Fruit fly (Drosophila melanogaster): ENCODE data around the gene CG4884.

CG4884 gene

dm6 chr3R:27987329-27987728, 28.3 kb upstream of the CG4884 start (continued):
- TF ChIP-seq hbn (GFP tag; IDR thresholded peaks at IDR 0.05; ENCODE audit: partially characterized antibody) (no peak), Dad (GFP tag; optimal IDR thresholded peaks at IDR 0.05) (no peak), CG7357 (GFP tag; IDR thresholded peaks at IDR 0.05) (peak; percentile 39; the same call in 1 of the 3 replicates), her (GFP tag; optimal IDR thresholded peaks at IDR 0.05) (no peak), Hr3 (GFP tag; optimal IDR thresholded peaks at IDR 0.05) (peak; percentile 29), oc (tag; optimal IDR thresholded peaks at IDR 0.05) (peak; percentile 11), Atf-2 (GFP tag; optimal IDR thresholded peaks at IDR 0.05) (no peak), CG6813 (GFP tag; optimal IDR thresholded peaks at IDR 0.05) (no peak), Ets97D (GFP tag; optimal IDR thresholded peaks at IDR 0.05) (no peak), CG10462 (GFP tag; optimal IDR thresholded peaks at IDR 0.05) (peak; percentile 2), crol (GFP tag; IDR thresholded peaks at IDR 0.05) (no peak), bab2 (GFP tag; optimal IDR thresholded peaks at IDR 0.05) (peak; percentile 19), CG1024 (GFP tag; IDR thresholded peaks at IDR 0.05) (no peak), CG14860 (GFP tag; IDR thresholded peaks at IDR 0.05; ENCODE audit: partially characterized antibody) (no peak), CG10979 (tag; optimal IDR thresholded peaks at IDR 0.05) (peak; percentile 73), Mes4 (GFP tag; optimal IDR thresholded peaks at IDR 0.05) (no peak), CG31365 (tag; optimal IDR thresholded peaks at IDR 0.05) (no peak), Hr39 (optimal IDR thresholded peaks at IDR 0.05) (no peak), rib (GFP tag; IDR thresholded peaks at IDR 0.05) (peak; percentile 30; the same call in 1 of the 2 replicates), CG32772 (GFP tag; IDR thresholded peaks at IDR 0.05) (peak; percentile 77), ro (GFP tag; IDR thresholded peaks at IDR 0.05) (no peak), pho (GFP tag; optimal IDR thresholded peaks at IDR 0.05) (peak; percentile 17), CG9609 (GFP tag; optimal IDR thresholded peaks at IDR 0.05) (no peak), ase (GFP tag; IDR thresholded peaks at IDR 0.05) (peak; percentile 35; the same call in 1 of the 3 replicates), Ravus (GFP tag; IDR thresholded peaks at IDR 0.05) (peak; percentile 7; the same call in 1 of the 2 replicates), gem (tag; optimal IDR thresholded peaks at IDR 0.05) (peak; percentile 86)

DNA sequence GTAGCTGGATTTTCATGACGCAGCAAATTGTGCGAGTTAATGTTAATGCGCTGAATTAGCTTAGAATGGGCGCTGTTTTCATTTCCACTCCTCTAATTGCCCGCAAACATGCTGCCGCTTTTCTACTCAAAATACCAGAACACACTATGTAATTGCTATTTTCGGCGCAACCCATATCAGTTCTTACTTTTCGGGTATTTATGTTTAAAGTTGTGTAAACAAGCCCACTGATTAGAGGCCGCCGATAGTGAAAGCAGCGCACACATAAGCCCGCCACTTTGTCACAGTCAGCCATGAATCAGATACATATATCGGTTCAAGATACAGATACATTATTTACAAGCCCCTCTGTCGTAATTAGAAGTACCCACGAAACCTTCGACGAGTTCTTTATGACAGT, 27.7 kb upstream of the CG4884 start:
- TF ChIP-seq CG10959 (GFP tag; IDR thresholded peaks at IDR 0.05) (no peak), CG8388 (GFP tag; optimal IDR thresholded peaks at IDR 0.05) (no peak), CG7987 (GFP tag; optimal IDR thresholded peaks at IDR 0.05) (peak; percentile 35), CG1603 (tag; optimal IDR thresholded peaks at IDR 0.05) (peak; percentile 27), CG15514 (GFP tag; optimal IDR thresholded peaks at IDR 0.05) (no peak), lab (GFP tag; optimal IDR thresholded peaks at IDR 0.05) (peak; percentile 47), tin (GFP tag; optimal IDR thresholded peaks at IDR 0.05) (no peak), CG9817 (tag; optimal IDR thresholded peaks at IDR 0.05) (peak; percentile 6), gt (GFP tag; IDR thresholded peaks at IDR 0.05) (no peak), unpg (GFP tag; optimal IDR thresholded peaks at IDR 0.05) (no peak), CG12071 (GFP tag; optimal IDR thresholded peaks at IDR 0.05) (peak; percentile 29), Vsx1 (GFP tag; optimal IDR thresholded peaks at IDR 0.05) (peak; percentile 41), CG12104 (GFP tag; optimal IDR thresholded peaks at IDR 0.05) (no peak), CG34376 (GFP tag; optimal IDR thresholded peaks at IDR 0.05) (peak; percentile 50), disco-r (GFP tag; optimal IDR thresholded peaks at IDR 0.05) (no peak), Med (GFP tag) (peak; percentile 54), CG10543 (GFP tag; optimal IDR thresholded peaks at IDR 0.05) (peak; percentile 38), MTF-1 (GFP tag; optimal IDR thresholded peaks at IDR 0.05; ENCODE audit: borderline replicate concordance) (peak; percentile 1), bsh (GFP tag; optimal IDR thresholded peaks at IDR 0.05) (no peak), CG11247 (GFP tag; IDR thresholded peaks at IDR 0.05) (0 out of 2 replicates have a peak, but pooled peaks have one; percentile 27), repo (GFP tag; optimal IDR thresholded peaks at IDR 0.05) (no peak), scrt (GFP tag; optimal IDR thresholded peaks at IDR 0.05) (no peak), mirr (GFP tag; optimal IDR thresholded peaks at IDR 0.05) (peak; percentile 90), CG6854 (GFP tag; optimal IDR thresholded peaks at IDR 0.05) (no peak), CG8089 (GFP tag; optimal IDR thresholded peaks at IDR 0.05) (peak; percentile 0), CG33557 (GFP tag; optimal IDR thresholded peaks at IDR 0.05) (no peak)
